Worm (Caenorhabditis elegans): ENCODE data around the gene nhr-120.

ce11 chrX:6689985-6690384, 49.6 kb upstream of the nhr-120 start, which contains the start of gene F38B6.6:
- TF ChIP-seq ref-1 (GFP tag; conservative IDR thresholded peaks at IDR 0.05) = no peak
- TF ChIP-seq flt-1 (GFP tag; IDR thresholded peaks at IDR 0.05) = no peak
- TF ChIP-seq T22C8.4 (GFP tag; IDR thresholded peaks at IDR 0.05) = no peak
- TF ChIP-seq tab-1 (GFP tag; IDR thresholded peaks at IDR 0.05) = no peak
- TF ChIP-seq klf-2 (GFP tag; conservative IDR thresholded peaks at IDR 0.05) = no peak
